Fruit fly (Drosophila melanogaster) whole organism, pupa: ENCODE results near the gene AhcyL2.

ENCODE experiments used
- CG10348 ChIP-seq: fragments of 200-800 bp; sonication (Bioruptor generic); IDR thresholded peaks from 2 replicates; pipeline ENCODE4 v1.3.6; 2022; ENCODE audit warnings: missing biosample characterization, missing genetic modification characterization
- CG12605 ChIP-seq: fragments of 200-800 bp; sonication (Bioruptor generic); IDR thresholded peaks from 2 replicates; pipeline ENCODE4 v1.3.6; 2022; ENCODE audit warnings: missing biosample characterization, missing genetic modification characterization
- CG13204 ChIP-seq: fragments of 200-800 bp; sonication (Bioruptor generic); optimal IDR thresholded peaks from 2 replicates; lab custom pipeline; 2018; ENCODE audit warnings: missing biosample characterization, mild to moderate bottlenecking, missing genetic modification characterization, moderate library complexity
- CG14655 ChIP-seq: fragments of 200-800 bp; sonication (Bioruptor generic); optimal IDR thresholded peaks from 3 replicates; lab custom pipeline; 2017; ENCODE audit warnings: mild to moderate bottlenecking, missing biosample characterization, missing genetic modification reagents, missing genetic modification characterization
- CG15710 ChIP-seq: fragments of 200-800 bp; sonication (Bioruptor generic); optimal IDR thresholded peaks from 2 replicates; lab custom pipeline; 2018; ENCODE audit warnings: missing biosample characterization, mild to moderate bottlenecking, missing genetic modification characterization, moderate library complexity
- CG17806 ChIP-seq: fragments of 200-800 bp; sonication (Bioruptor generic); optimal IDR thresholded peaks from 2 replicates; lab custom pipeline; 2018; ENCODE audit warnings: missing biosample characterization, mild to moderate bottlenecking, missing genetic modification characterization, moderate library complexity
- CG32121 ChIP-seq: fragments of 200-800 bp; sonication (Bioruptor generic); IDR thresholded peaks from 2 replicates; pipeline ENCODE4 v1.3.6; 2022; ENCODE audit warnings: missing biosample characterization, missing genetic modification characterization
- CG34367 ChIP-seq: fragments of 200-800 bp; sonication (Bioruptor generic); optimal IDR thresholded peaks from 2 replicates; lab custom pipeline; 2018; ENCODE audit warnings: missing biosample characterization, mild to moderate bottlenecking, missing genetic modification characterization
- CG4496 ChIP-seq: fragments of 200-800 bp; sonication (Bioruptor generic); IDR thresholded peaks from 3 replicates; pipeline ENCODE4 v1.3.6; 2022; ENCODE audit warnings: missing biosample characterization, missing genetic modification characterization
- CG8159 ChIP-seq: fragments of 200-800 bp; sonication (Bioruptor generic); optimal IDR thresholded peaks from 3 replicates; lab custom pipeline; 2018; ENCODE audit warnings: missing biosample characterization, mild to moderate bottlenecking, missing genetic modification characterization, moderate library complexity
- CG8301 ChIP-seq: fragments of 200-800 bp; sonication (Bioruptor generic); optimal IDR thresholded peaks from 2 replicates; lab custom pipeline; 2018; ENCODE audit warnings: missing biosample characterization, mild to moderate bottlenecking, missing genetic modification characterization
- CG9948 ChIP-seq: fragments of 200-800 bp; sonication (Bioruptor generic); optimal IDR thresholded peaks from 2 replicates; lab custom pipeline; 2018; ENCODE audit warnings: missing biosample characterization, mild to moderate bottlenecking, missing genetic modification characterization, moderate library complexity
- D1 ChIP-seq: fragments of 200-800 bp; sonication (Bioruptor generic); optimal IDR thresholded peaks from 2 replicates; lab custom pipeline; 2018; ENCODE audit warnings: missing biosample characterization, mild to moderate bottlenecking, missing genetic modification characterization, moderate library complexity
- EcR ChIP-seq: fragments of 200-800 bp; sonication (Bioruptor generic); optimal IDR thresholded peaks from 3 replicates; lab custom pipeline; 2019; ENCODE audit warnings: missing biosample characterization, missing genetic modification characterization, mild to moderate bottlenecking, moderate library complexity, missing genetic modification reagents
- Ets98B ChIP-seq: fragments of 200-800 bp; sonication (Bioruptor generic); IDR thresholded peaks from 2 replicates; pipeline ENCODE4 v1.3.6; 2022; ENCODE audit warnings: missing biosample characterization, missing genetic modification characterization
- Pif1A ChIP-seq: fragments of 200-800 bp; sonication (Bioruptor generic); optimal IDR thresholded peaks from 3 replicates; lab custom pipeline; 2016; ENCODE audit warnings: missing biosample characterization, missing genetic modification characterization
- Pif1B ChIP-seq: fragments of 200-800 bp; sonication (Bioruptor generic); optimal IDR thresholded peaks from 3 replicates; lab custom pipeline; 2016; ENCODE audit warnings: missing biosample characterization, missing genetic modification characterization
- Snoo ChIP-seq: fragments of 200-800 bp; sonication (Bioruptor generic); optimal IDR thresholded peaks from 3 replicates; lab custom pipeline; 2017; ENCODE audit warnings: missing biosample characterization, mild to moderate bottlenecking, missing genetic modification characterization, inconsistent platforms
- fd96Ca ChIP-seq: fragments of 200-800 bp; sonication (Bioruptor generic); IDR thresholded peaks from 3 replicates; pipeline ENCODE4 v1.3.6; 2022; ENCODE audit warnings: missing biosample characterization, missing genetic modification characterization
- gl ChIP-seq: fragments of 200-800 bp; sonication (Bioruptor generic); optimal IDR thresholded peaks from 2 replicates; lab custom pipeline; 2018; ENCODE audit warnings: missing biosample characterization, mild to moderate bottlenecking, missing genetic modification characterization
- rn ChIP-seq: fragments of 200-800 bp; sonication (Bioruptor generic); IDR thresholded peaks from 2 replicates; pipeline ENCODE4 v1.3.6; 2022; ENCODE audit warnings: missing biosample characterization, missing genetic modification characterization

Gene AhcyL2

DNA sequence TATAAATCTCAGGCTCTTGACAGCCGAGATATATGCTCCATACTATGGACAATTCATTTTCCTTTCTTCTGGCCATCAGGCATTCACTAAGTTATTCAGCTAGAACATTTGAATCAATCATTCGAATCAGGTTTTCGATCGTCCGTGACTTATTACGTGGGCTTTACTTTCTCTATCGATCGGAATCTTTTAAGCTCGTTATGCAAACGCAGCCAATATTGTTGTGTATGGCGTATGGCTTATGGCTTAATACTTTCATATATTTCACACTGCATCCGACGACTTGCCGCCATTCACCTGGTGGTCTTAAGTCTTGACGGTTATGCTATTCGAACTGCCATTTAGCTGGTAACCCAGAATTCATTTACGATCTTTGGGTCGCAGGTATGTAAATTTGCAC lies 34.2 kb upstream of the AhcyL2 start:
- TF ChIP-seq CG9948 (tag; lab: Kevin White, UChicago) (no peak), EcR (no peak), CG34367 (no peak), CG8159 (tag; lab: Kevin White, UChicago) (no peak)
- TF ChIP-seq, all 21 proteins: peak for 0

DNA sequence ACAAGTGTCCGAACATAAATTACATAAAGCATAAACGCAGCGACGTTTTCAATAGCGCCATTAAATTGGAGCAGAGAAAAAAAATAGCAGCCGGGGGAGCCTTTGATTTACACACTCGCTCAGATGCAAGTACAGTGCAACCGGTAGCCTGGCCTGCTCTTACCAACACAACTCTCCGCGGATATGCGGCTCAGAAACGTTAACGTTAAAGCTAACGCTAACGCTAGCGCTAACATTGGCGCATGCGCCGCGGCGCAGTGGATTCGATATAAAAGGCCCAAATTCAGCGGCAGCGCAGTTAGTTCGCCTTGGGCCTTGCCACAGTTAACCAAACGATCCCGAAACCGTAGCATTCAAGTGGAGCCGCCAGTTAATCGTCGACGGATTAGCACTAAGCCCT lies 32.3 kb upstream of the AhcyL2 start, which contains the start of gene Pxd:
Gene Pxd (plus strand): TSS at position 301 of the 400 bp plus-strand sequence.
- TF ChIP-seq CG12605: no peak
- no peak for TF ChIP-seq Pif1B
- TF ChIP-seq CG10348: no peak
- no peak for TF ChIP-seq CG32121 (GFP tag; lab: Robert Waterston, UW)
- TF ChIP-seq CG4496: 0 out of 3 replicates have a peak, but pooled peaks have one; percentile 31

DNA sequence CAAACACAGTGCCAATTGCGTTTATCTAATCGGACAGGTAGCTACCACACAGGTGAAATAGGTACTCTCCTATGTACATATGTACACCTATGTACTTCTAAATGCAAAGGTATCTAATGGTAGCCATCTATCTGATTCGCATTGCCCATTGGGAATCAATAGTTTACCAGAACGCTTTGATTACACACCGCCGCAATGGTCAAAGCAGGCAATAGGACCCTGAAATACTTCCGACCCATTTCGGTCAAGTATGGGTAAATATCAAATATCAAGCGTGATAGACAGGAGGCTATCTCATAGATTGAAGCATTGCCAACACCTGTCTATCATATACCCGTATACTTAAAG lies 26.7 kb upstream of the AhcyL2 start:
- TF ChIP-seq EcR: no peak
- TF ChIP-seq CG17806 (tag; lab: Kevin White, UChicago): no peak
- no peak for TF ChIP-seq Ets98B (GFP tag; lab: Robert Waterston, UW)
- TF ChIP-seq CG4496: no peak
- no peak for TF ChIP-seq gl (tag; lab: Kevin White, UChicago)

DNA sequence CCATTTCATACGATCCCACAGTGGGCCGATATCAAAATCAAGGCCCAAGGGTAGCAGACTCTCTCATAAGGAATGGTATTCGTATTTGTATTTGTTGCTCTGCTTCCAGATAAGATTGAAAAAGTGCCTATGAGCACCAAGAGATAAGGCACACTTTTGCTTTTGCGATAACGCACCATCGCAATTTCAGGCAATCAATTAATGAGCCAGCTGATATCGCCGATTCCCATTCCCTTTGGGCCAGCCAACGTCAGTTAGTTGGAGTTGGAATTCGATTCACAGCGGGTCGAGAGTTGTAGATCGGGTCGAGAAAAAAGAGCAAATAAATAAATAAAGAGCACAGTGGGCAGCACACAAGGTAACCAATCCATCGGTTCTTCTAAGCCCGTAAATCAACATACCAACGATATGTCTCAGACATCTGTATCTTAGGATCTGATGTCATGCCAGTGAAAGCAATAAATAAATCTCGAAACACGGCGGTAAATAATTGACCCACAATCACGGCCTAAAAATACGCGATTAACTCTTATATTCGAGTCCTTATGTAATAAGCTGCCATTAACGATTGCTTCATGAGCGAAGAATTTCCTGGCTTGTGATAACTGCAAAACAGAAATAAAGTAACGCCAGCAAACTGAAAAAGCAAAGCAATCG lies 26.2 kb upstream of the AhcyL2 start, which contains the start of gene CG8907:
Gene CG8907 (plus strand): TSS at position 252 of the 657 bp plus-strand sequence.
- TF ChIP-seq EcR (peak; percentile 31), CG15710 (tag; lab: Kevin White, UChicago) (no peak)
- TF ChIP-seq, all 21 proteins: peak for 1

DNA sequence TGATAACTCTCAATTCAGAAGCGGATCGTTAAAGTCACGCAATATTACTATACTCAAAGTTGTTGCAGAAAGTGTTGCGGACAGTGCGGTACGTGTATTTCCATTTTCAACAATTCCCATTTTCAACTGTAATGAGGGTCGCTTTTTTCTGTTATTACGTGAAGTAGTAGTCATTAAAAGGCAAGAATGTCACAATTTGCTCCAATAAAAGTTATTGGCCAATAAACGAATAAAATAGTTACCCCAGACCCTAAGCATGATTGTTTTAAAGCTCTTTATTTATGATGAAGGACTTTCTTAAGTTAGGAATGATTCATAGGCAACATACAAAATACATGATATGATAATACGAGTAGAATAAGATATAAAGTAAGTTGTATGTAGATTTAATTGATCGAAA lies 25.4 kb upstream of the AhcyL2 start:
- TF ChIP-seq rn (GFP tag; lab: Robert Waterston, UW): no peak
- TF ChIP-seq CG34367: no peak
- TF ChIP-seq Ets98B (GFP tag; lab: Robert Waterston, UW): no peak
- no peak for TF ChIP-seq Pif1A
- no peak for TF ChIP-seq CG8159 (tag; lab: Kevin White, UChicago)
- no peak for TF ChIP-seq CG12605
- TF ChIP-seq CG10348: no peak
- TF ChIP-seq Pif1B: no peak
- TF ChIP-seq CG13204 (GFP tag; lab: Kevin White, UChicago): no peak
- TF ChIP-seq fd96Ca: no peak
- TF ChIP-seq Snoo (tag; lab: Kevin White, UChicago): no peak
- no peak for TF ChIP-seq CG14655 (GFP tag; lab: Kevin White, UChicago)
- no peak for TF ChIP-seq EcR
- no peak for TF ChIP-seq CG32121 (GFP tag; lab: Robert Waterston, UW)
- TF ChIP-seq D1: no peak
- no peak for TF ChIP-seq gl (tag; lab: Kevin White, UChicago)
- no peak for TF ChIP-seq CG9948 (tag; lab: Kevin White, UChicago)
- no peak for TF ChIP-seq CG17806 (tag; lab: Kevin White, UChicago)
- no peak for TF ChIP-seq CG15710 (tag; lab: Kevin White, UChicago)

DNA sequence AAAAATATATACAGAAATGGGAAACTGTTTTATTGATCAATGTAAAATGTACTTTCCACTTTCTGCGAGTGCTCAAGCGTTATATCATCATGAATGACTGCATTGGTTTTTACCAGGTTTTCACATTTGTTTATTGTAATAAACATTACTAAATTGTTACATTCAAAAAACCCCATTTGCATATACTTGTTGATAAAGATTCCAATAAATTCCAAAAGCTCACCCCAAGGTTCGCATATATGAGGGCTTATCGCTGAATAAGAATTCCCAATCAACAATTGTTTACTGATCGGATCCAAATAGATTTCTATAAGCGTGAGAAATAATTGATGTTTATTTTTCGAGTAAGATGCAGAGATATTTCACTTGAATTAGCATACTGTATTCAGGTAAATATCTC lies 21.5 kb upstream of the AhcyL2 start:
- no peak for TF ChIP-seq Pif1A
- TF ChIP-seq Ets98B (GFP tag; lab: Robert Waterston, UW): no peak
- TF ChIP-seq CG9948 (tag; lab: Kevin White, UChicago): no peak
- TF ChIP-seq CG34367: no peak
- TF ChIP-seq gl (tag; lab: Kevin White, UChicago): no peak
- no peak for TF ChIP-seq D1
- no peak for TF ChIP-seq Snoo (tag; lab: Kevin White, UChicago)
- TF ChIP-seq CG14655 (GFP tag; lab: Kevin White, UChicago): no peak
- TF ChIP-seq CG13204 (GFP tag; lab: Kevin White, UChicago): no peak
- TF ChIP-seq CG17806 (tag; lab: Kevin White, UChicago): no peak
- TF ChIP-seq CG10348: no peak
- TF ChIP-seq CG32121 (GFP tag; lab: Robert Waterston, UW): no peak
- no peak for TF ChIP-seq Pif1B
- no peak for TF ChIP-seq fd96Ca
- no peak for TF ChIP-seq rn (GFP tag; lab: Robert Waterston, UW)
- no peak for TF ChIP-seq CG8301

DNA sequence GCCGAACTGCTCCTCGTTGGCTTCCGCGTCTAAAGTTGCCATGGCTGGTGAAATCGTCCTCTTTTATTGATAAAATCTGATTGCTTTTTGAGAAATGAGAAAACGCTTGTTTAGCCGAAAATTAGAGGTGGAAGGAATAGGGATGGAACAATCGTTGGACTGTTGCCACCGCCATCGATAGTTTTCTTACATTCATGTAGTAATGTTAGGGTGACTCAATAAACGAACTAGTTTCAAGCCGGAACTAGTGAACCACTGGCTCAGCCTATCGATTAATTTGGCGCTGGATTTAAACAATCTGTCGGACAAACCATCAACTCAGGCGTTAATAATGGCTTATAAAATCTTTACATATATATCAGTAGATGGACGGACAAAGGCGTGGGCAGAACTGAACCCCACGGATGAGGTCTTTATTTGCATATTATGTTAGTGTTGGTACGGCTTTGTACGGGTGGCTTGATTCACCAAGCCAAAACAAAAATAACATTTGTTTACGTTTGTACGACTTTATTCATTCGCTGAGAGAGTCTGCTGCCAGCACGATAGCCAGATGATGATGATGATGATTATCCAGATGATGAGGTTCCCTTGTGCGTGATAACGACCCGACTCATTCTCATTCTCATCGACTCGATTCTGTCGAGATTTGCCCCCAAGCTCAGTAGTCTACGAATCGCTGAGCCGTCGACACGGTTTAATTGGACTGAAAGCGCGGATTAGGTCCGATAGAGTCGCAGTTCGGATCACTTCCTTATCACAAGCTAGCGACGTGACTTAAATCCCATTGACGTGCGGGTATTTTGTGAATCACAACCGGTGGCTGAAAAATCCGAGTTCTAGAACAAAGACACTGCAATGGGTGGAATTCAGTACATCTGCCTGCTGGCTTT lies 20.5 kb upstream of the AhcyL2 start, which contains the start of the genes Sf3a1 and Irc:
Gene Sf3a1 (minus strand): TSS at position 138 of the 893 bp plus-strand sequence.
Gene Irc (plus strand): TSS at position 658 of the 893 bp plus-strand sequence.
- no peak for TF ChIP-seq CG12605
- no peak for TF ChIP-seq CG14655 (GFP tag; lab: Kevin White, UChicago)
- no peak for TF ChIP-seq Pif1B
- no peak for TF ChIP-seq CG32121 (GFP tag; lab: Robert Waterston, UW)
- TF ChIP-seq gl (tag; lab: Kevin White, UChicago): peak; percentile 35
- peak; percentile 37 for TF ChIP-seq CG8159 (tag; lab: Kevin White, UChicago)
- 0 out of 3 replicates have a peak, but pooled peaks have one; percentile 8 for TF ChIP-seq CG4496
- no peak for TF ChIP-seq fd96Ca
- TF ChIP-seq EcR: peak; percentile 82
